Worm (Caenorhabditis elegans): ENCODE measurements around the gene F53E10.1.

The F53E10.1 gene

ce11 chrV:2600543-2600942 lies 14.6 kb upstream of the F53E10.1 start (continued):
- TF ChIP-seq nhr-90 (tag; optimal IDR thresholded peaks at IDR 0.05; ENCODE audit: poor library complexity) = peak; percentile 90
- TF ChIP-seq hlh-4 (tag; optimal IDR thresholded peaks at IDR 0.05) = no peak
- peak; percentile 98 for TF ChIP-seq nhr-19 (GFP tag; conservative IDR thresholded peaks at IDR 0.05)
- peak; percentile 52 for TF ChIP-seq fos-1 (tag; optimal IDR thresholded peaks at IDR 0.05)
- no peak for TF ChIP-seq aly-2 (tag; optimal IDR thresholded peaks at IDR 0.05)
- peak; percentile 97 for TF ChIP-seq nhr-71 (tag; optimal IDR thresholded peaks at IDR 0.05)
- TF ChIP-seq nhr-85 (tag) = peak; percentile 95
- peak; percentile 53 for TF ChIP-seq nhr-11 (tag; optimal IDR thresholded peaks at IDR 0.05)
- no peak for TF ChIP-seq nhr-76 (tag; optimal IDR thresholded peaks at IDR 0.05)
- TF ChIP-seq aha-1 (tag; optimal IDR thresholded peaks at IDR 0.05) = no peak
- no peak for TF ChIP-seq tlp-1 (tag; optimal IDR thresholded peaks at IDR 0.05)
- TF ChIP-seq C16A3.4 (tag; optimal IDR thresholded peaks at IDR 0.05) = peak; percentile 71
- TF ChIP-seq mef-2 (tag; optimal IDR thresholded peaks at IDR 0.05) = no peak
- TF ChIP-seq sup-37 (GFP tag; optimal IDR thresholded peaks at IDR 0.05) = peak; percentile 69
- peak; percentile 89 for TF ChIP-seq unc-98 (GFP tag; IDR thresholded peaks at IDR 0.05)
- peak; percentile 31 for TF ChIP-seq fkh-10 (GFP tag; optimal IDR thresholded peaks at IDR 0.05)
- peak; percentile 98 for TF ChIP-seq isw-1 (GFP tag; IDR thresholded peaks at IDR 0.05)
- peak; percentile 90 for TF ChIP-seq xbp-1 (tag; optimal IDR thresholded peaks at IDR 0.05)
- TF ChIP-seq mdl-1 (tag; optimal IDR thresholded peaks at IDR 0.05) = peak in 1 of 2 experiments; percentile 57
- TF ChIP-seq ces-1 (GFP tag; optimal IDR thresholded peaks at IDR 0.05) = no peak
- TF ChIP-seq efl-1 (optimal IDR thresholded peaks at IDR 0.05) = peak; percentile 99
- TF ChIP-seq efl-1 (GFP tag; optimal IDR thresholded peaks at IDR 0.05 in 1 of 2) = peak; percentile 97 to 100
- peak; percentile 95 for TF ChIP-seq grh-1 (GFP tag; IDR thresholded peaks at IDR 0.05)
- TF ChIP-seq mep-1 (tag; optimal IDR thresholded peaks at IDR 0.05) = peak; percentile 84
- TF ChIP-seq pax-3 (tag; optimal IDR thresholded peaks at IDR 0.05) = peak; percentile 92
- TF ChIP-seq egl-13 (tag; optimal IDR thresholded peaks at IDR 0.05) = peak; percentile 95
- peak; percentile 96 for TF ChIP-seq nhr-47 (tag; optimal IDR thresholded peaks at IDR 0.05)
- no peak for TF ChIP-seq nhr-84 (tag; optimal IDR thresholded peaks at IDR 0.05)
- TF ChIP-seq hlh-17 (GFP tag; optimal IDR thresholded peaks at IDR 0.05; ENCODE audit: borderline replicate concordance) = no peak
- TF ChIP-seq elt-3 (tag; optimal IDR thresholded peaks at IDR 0.05) = peak in 1 of 6 experiments; percentile 1
- peak; percentile 92 to 99 (median 97) for TF ChIP-seq dpl-1 (GFP tag; optimal IDR thresholded peaks at IDR 0.05)
- TF ChIP-seq pag-3 (tag; optimal IDR thresholded peaks at IDR 0.05; ENCODE audit: borderline replicate concordance, insufficient read depth) = no peak
- peak; percentile 94 for TF ChIP-seq swsn-7 (tag; optimal IDR thresholded peaks at IDR 0.05)
- peak; percentile 63 for TF ChIP-seq nhr-77 (tag; optimal IDR thresholded peaks at IDR 0.05)
- TF ChIP-seq unc-30 (tag; optimal IDR thresholded peaks at IDR 0.05) = no peak
- TF ChIP-seq fkh-4 (tag; optimal IDR thresholded peaks at IDR 0.05; ENCODE audit: borderline replicate concordance) = peak; percentile 86
- TF ChIP-seq ztf-4 (tag; optimal IDR thresholded peaks at IDR 0.05) = peak; percentile 67
- peak; percentile 97 for TF ChIP-seq mab-9 (GFP tag; IDR thresholded peaks at IDR 0.05)
- peak; percentile 77 for TF ChIP-seq C04F5.9 (tag; optimal IDR thresholded peaks at IDR 0.05)
- TF ChIP-seq unc-130 (tag; optimal IDR thresholded peaks at IDR 0.05) = peak; percentile 21
- peak; percentile 68 for TF ChIP-seq lin-15B (tag; optimal IDR thresholded peaks at IDR 0.05)
- peak; percentile 92 for TF ChIP-seq lin-14 (GFP tag; optimal IDR thresholded peaks at IDR 0.05)
- peak; percentile 90 for TF ChIP-seq irx-1 (tag; optimal IDR thresholded peaks at IDR 0.05)
- peak; percentile 88 for TF ChIP-seq lir-3 (tag; optimal IDR thresholded peaks at IDR 0.05; ENCODE audit: poor library complexity)
- TF ChIP-seq ceh-88 (GFP tag; IDR thresholded peaks at IDR 0.05) = peak; percentile 95
- no peak for TF ChIP-seq nhr-12 (tag; optimal IDR thresholded peaks at IDR 0.05)
- peak; percentile 84 for TF ChIP-seq ceh-8 (GFP tag; optimal IDR thresholded peaks at IDR 0.05)
- TF ChIP-seq alr-1 (tag; optimal IDR thresholded peaks at IDR 0.05; ENCODE audit: borderline replicate concordance) = no peak
- TF ChIP-seq tbx-2 (tag; optimal IDR thresholded peaks at IDR 0.05) = peak; percentile 94
- TF ChIP-seq lin-35 (GFP tag; optimal IDR thresholded peaks at IDR 0.05) = peak; percentile 96 to 99
- no peak for TF ChIP-seq unc-62 (GFP tag; optimal IDR thresholded peaks at IDR 0.05)
- no peak for TF ChIP-seq ama-1 (optimal IDR thresholded peaks at IDR 0.05)
- peak; percentile 2 for TF ChIP-seq efl-3 (GFP tag; optimal IDR thresholded peaks at IDR 0.05)
